Fruit fly (Drosophila melanogaster): ENCODE measurements around the gene CG5783.
A peak's percentile ranks its signal among the peaks of the same experiment; 100 is the strongest.

Gene CG5783

dm6 chr2L:18141471-18142345 lies 14.1 kb upstream of the CG5783 start (continued):
- TF ChIP-seq en (GFP tag; optimal IDR thresholded peaks at IDR 0.05) (no peak), Dp (GFP tag; optimal IDR thresholded peaks at IDR 0.05) (no peak), gsb-n (tag; optimal IDR thresholded peaks at IDR 0.05) (peak; percentile 36), run (tag; optimal IDR thresholded peaks at IDR 0.05) (peak; percentile 53), ap (GFP tag; IDR thresholded peaks at IDR 0.05) (peak; percentile 48), CG4360 (GFP tag; IDR thresholded peaks at IDR 0.05) (0 out of 2 replicates have a peak, but pooled peaks have one; percentile 7), Rx (GFP tag; IDR thresholded peaks at IDR 0.05) (peak; percentile 43), Xbp1 (GFP tag; optimal IDR thresholded peaks at IDR 0.05) (peak; percentile 68), seq (GFP tag; IDR thresholded peaks at IDR 0.05) (peak; percentile 36; the same call in 1 of the 2 replicates), CG3847 (GFP tag; IDR thresholded peaks at IDR 0.05) (peak; percentile 40; the same call in 1 of the 2 replicates), CG7786 (GFP tag; optimal IDR thresholded peaks at IDR 0.05) (peak; percentile 42), CG15514 (GFP tag; optimal IDR thresholded peaks at IDR 0.05) (peak; percentile 50), danr (GFP tag; IDR thresholded peaks at IDR 0.05) (0 out of 2 replicates have a peak, but pooled peaks have one; percentile 27), Dek (tag; optimal IDR thresholded peaks at IDR 0.05) (peak; percentile 52), sob (GFP tag; IDR thresholded peaks at IDR 0.05) (no peak), fd64A (GFP tag; optimal IDR thresholded peaks at IDR 0.05) (no peak), CG30020 (tag; optimal IDR thresholded peaks at IDR 0.05) (no peak), br (optimal IDR thresholded peaks at IDR 0.05) (no peak), dati (GFP tag; IDR thresholded peaks at IDR 0.05) (no peak), CG7963 (GFP tag; IDR thresholded peaks at IDR 0.05; ENCODE audit: partially characterized antibody) (no peak), CG4854 (GFP tag; optimal IDR thresholded peaks at IDR 0.05) (no peak), kni (GFP tag; optimal IDR thresholded peaks at IDR 0.05) (peak; percentile 20), MTF-1 (GFP tag; optimal IDR thresholded peaks at IDR 0.05; ENCODE audit: borderline replicate concordance) (no peak), CG13424 (tag; optimal IDR thresholded peaks at IDR 0.05) (peak; percentile 69), CG16815 (GFP tag; optimal IDR thresholded peaks at IDR 0.05) (peak; percentile 26), CG2129 (GFP tag; IDR thresholded peaks at IDR 0.05; ENCODE audit: partially characterized antibody) (no peak), Dad (GFP tag; optimal IDR thresholded peaks at IDR 0.05) (no peak), chif (GFP tag; optimal IDR thresholded peaks at IDR 0.05) (peak; percentile 39 to 64), sim (GFP tag; IDR thresholded peaks at IDR 0.05) (no peak), CG7271 (tag; optimal IDR thresholded peaks at IDR 0.05) (no peak), E2f2 (GFP tag; IDR thresholded peaks at IDR 0.05) (peak; percentile 39; the same call in 1 of the 2 replicates), CG10431 (GFP tag; optimal IDR thresholded peaks at IDR 0.05) (no peak), croc (GFP tag; conservative IDR thresholded peaks at IDR 0.05) (no peak), scrt (GFP tag; optimal IDR thresholded peaks at IDR 0.05) (peak; percentile 64), Ssrp (tag; optimal IDR thresholded peaks at IDR 0.05) (peak; percentile 58), Fer3 (tag; optimal IDR thresholded peaks at IDR 0.05) (peak; percentile 42), CG17568 (GFP tag; optimal IDR thresholded peaks at IDR 0.05) (peak; percentile 59), Taf1 (GFP tag; IDR thresholded peaks at IDR 0.05) (no peak; the same call in 1 of the 2 replicates), Nf-YC (tag; optimal IDR thresholded peaks at IDR 0.05) (peak; percentile 41), HHEX (GFP tag; optimal IDR thresholded peaks at IDR 0.05) (peak; percentile 66), CG34422 (GFP tag; IDR thresholded peaks at IDR 0.05) (peak; percentile 38; the same call in 2 of the 3 replicates), CHES-1-like (GFP tag; optimal IDR thresholded peaks at IDR 0.05) (peak; percentile 39), her (GFP tag; optimal IDR thresholded peaks at IDR 0.05) (no peak), da (GFP tag; optimal IDR thresholded peaks at IDR 0.05) (no peak), Ets65A (GFP tag) (peak; percentile 81), kah (GFP tag; optimal IDR thresholded peaks at IDR 0.05) (peak; percentile 57), D19A (tag; optimal IDR thresholded peaks at IDR 0.05) (peak; percentile 31), CG2889 (GFP tag; IDR thresholded peaks at IDR 0.05) (0 out of 3 replicates have a peak, but pooled peaks have one; percentile 30), CG14860 (GFP tag; IDR thresholded peaks at IDR 0.05; ENCODE audit: partially characterized antibody) (no peak)

All from whole organism, embryonic.